Fruit fly (Drosophila melanogaster) whole organism, pupa: Measurements from ENCODE around the gene Lar.

ENCODE experiments used
- CG9948 ChIP-seq: fragments of 200-800 bp; sonication (Bioruptor generic); optimal IDR thresholded peaks from 2 replicates; lab custom pipeline; 2018; ENCODE audit warnings: missing biosample characterization, mild to moderate bottlenecking, missing genetic modification characterization, moderate library complexity
- Pif1A ChIP-seq: fragments of 200-800 bp; sonication (Bioruptor generic); optimal IDR thresholded peaks from 3 replicates; lab custom pipeline; 2016; ENCODE audit warnings: missing biosample characterization, missing genetic modification characterization
- Pif1B ChIP-seq: fragments of 200-800 bp; sonication (Bioruptor generic); optimal IDR thresholded peaks from 3 replicates; lab custom pipeline; 2016; ENCODE audit warnings: missing biosample characterization, missing genetic modification characterization

DNA sequence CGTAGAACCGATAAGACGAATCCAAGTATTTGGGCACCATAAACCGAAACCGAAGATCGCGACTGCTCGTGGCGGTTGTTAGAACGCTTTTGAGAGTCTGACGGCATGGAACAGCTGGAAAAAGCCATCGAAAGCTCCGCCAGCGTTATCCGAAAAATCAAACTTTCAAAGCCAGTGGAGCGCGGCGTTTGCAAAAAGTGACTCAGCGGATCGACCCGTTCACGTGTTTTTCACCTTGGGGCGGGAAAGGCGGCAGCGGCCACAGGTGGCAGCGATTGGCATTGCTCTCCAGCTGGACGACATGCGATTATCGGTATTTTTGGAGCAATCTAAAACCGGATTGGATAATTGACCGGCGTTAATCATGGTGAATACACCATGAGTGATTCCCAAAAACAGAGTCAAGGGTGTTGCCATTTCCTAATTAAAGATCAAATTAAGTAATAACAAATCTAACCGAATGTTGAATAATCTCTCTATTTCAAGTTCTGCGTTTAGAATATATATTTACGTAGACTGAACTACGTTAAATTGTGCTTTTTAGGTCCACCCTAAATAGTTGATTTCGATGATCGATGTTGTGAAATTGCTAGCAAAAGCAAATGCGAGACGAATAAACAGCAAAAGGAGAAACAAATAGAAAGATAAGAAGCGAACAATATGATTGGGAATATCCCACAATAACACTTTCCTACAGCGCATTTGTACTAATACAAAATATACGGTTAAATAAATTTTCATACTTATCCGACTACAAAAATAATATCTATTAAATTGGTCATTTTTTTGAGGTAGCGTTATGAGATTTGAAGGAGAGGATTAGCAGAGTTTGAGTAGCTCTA is 39.3 kb upstream of the Lar start, which contains the start of gene CG10337:
- TF ChIP-seq CG9948 (tag; lab: Kevin White, UChicago) (no peak), Pif1B (GFP tag; lab: Kevin White, UChicago) (peak; percentile 34), Pif1A (GFP tag; lab: Kevin White, UChicago) (no peak)
